Fruit fly (Drosophila melanogaster) Kc167 (cell line): Measurements from ENCODE around the gene TTLL4A.

Experiments used
- insv ChIP-seq: fragments of >200 bp; optimal IDR thresholded peaks from 3 replicates; lab custom pipeline; 2018; ENCODE audit warnings: missing external identifiers
- psq ChIP-seq: fragments of >200 bp; optimal IDR thresholded peaks from 2 replicates; lab custom pipeline; 2017; ENCODE audit warnings: missing external identifiers

DNA sequence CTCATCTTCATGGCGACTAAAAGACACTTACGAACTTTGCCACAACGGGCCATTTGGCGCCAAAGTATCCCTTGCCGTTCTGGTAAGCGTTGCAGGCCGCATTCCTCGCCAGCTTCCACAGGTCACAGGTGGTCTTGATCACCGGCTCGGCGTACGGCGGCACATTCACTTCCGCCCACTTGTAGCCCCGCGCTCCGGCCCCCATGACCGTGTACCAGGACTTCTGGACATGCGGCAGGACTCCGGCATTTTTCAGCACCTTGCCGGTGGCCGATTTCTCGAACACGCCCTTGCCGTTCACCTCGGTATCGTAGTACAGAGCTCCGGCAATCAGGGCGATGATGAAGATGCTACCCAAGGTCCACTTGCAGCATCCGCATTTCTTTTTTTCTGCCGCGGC lies 23.2 kb upstream of the TTLL4A start:
- no peak for TF ChIP-seq psq (lab: Kevin White, UChicago)
- TF ChIP-seq insv = no peak
